Fruit fly (Drosophila melanogaster) whole organism, embryonic: ENCODE results near the gene CG4074.

Experiments used
- Atf6 ChIP-seq: fragments of 200-800 bp; sonication (Bioruptor generic); IDR thresholded peaks from 2 replicates; pipeline ENCODE4 v1.3.6; 2022; ENCODE audit warnings: missing biosample characterization, missing genetic modification characterization
- Bgb ChIP-seq: fragments of 200-800 bp; sonication (Bioruptor generic); IDR thresholded peaks from 2 replicates; pipeline ENCODE4 v1.3.6; 2022; ENCODE audit warnings: missing biosample characterization, missing genetic modification characterization; ENCODE audit not compliant: partially characterized antibody
- CG10979 ChIP-seq: fragments of 200-800 bp; sonication (Bioruptor generic); optimal IDR thresholded peaks from 2 replicates; lab custom pipeline; 2018; ENCODE audit warnings: missing biosample characterization, mild to moderate bottlenecking, missing genetic modification characterization, moderate library complexity
- CG12391 ChIP-seq: fragments of 200-800 bp; sonication (Bioruptor generic); optimal IDR thresholded peaks from 3 replicates; lab custom pipeline; 2018; ENCODE audit warnings: missing biosample characterization, mild to moderate bottlenecking, missing genetic modification characterization, moderate library complexity
- CG13296 ChIP-seq: fragments of 200-800 bp; sonication (Bioruptor generic); optimal IDR thresholded peaks from 3 replicates; lab custom pipeline; 2018; ENCODE audit warnings: missing biosample characterization, mild to moderate bottlenecking, missing genetic modification characterization
- CG13775 ChIP-seq: fragments of 200-800 bp; sonication (Bioruptor generic); optimal IDR thresholded peaks from 3 replicates; lab custom pipeline; 2017; ENCODE audit warnings: missing biosample characterization, mild to moderate bottlenecking, missing genetic modification characterization
- CG17359 ChIP-seq: fragments of 200-800 bp; sonication (Bioruptor generic); optimal IDR thresholded peaks from 3 replicates; lab custom pipeline; 2018; ENCODE audit warnings: missing biosample characterization, mild to moderate bottlenecking, missing genetic modification characterization, moderate library complexity
- CG1792 ChIP-seq: fragments of 200-800 bp; sonication (Bioruptor generic); optimal IDR thresholded peaks from 2 replicates; lab custom pipeline; 2016; ENCODE audit warnings: missing biosample characterization, missing genetic modification characterization
- CG2120 ChIP-seq: fragments of 200-800 bp; sonication (Bioruptor generic); optimal IDR thresholded peaks from 3 replicates; lab custom pipeline; 2016; ENCODE audit warnings: missing biosample characterization, missing genetic modification characterization
- CG2202 ChIP-seq: fragments of 200-800 bp; sonication (Bioruptor generic); optimal IDR thresholded peaks from 2 replicates; lab custom pipeline; 2018; ENCODE audit warnings: missing biosample characterization, mild to moderate bottlenecking, missing genetic modification characterization
- CG2712 ChIP-seq: fragments of 200-800 bp; optimal IDR thresholded peaks from 3 replicates; lab custom pipeline; 2019; ENCODE audit warnings: missing biosample characterization, mild to moderate bottlenecking, missing genetic modification characterization, moderate library complexity
- CG30020 ChIP-seq: fragments of 200-800 bp; optimal IDR thresholded peaks from 2 replicates; lab custom pipeline; 2019; ENCODE audit warnings: missing biosample characterization, mild to moderate bottlenecking, missing genetic modification characterization, moderate library complexity
- CG31441 ChIP-seq: fragments of 200-800 bp; sonication (Bioruptor generic); IDR thresholded peaks from 2 replicates; pipeline ENCODE4 v1.3.6; 2022; ENCODE audit warnings: missing biosample characterization, missing genetic modification characterization
- CG32767 ChIP-seq: fragments of 200-800 bp; sonication (Bioruptor generic); IDR thresholded peaks from 2 replicates; pipeline ENCODE4 v1.3.6; 2022; ENCODE audit warnings: missing biosample characterization, missing genetic modification characterization
- CG42726 ChIP-seq: fragments of 200-800 bp; sonication (Bioruptor generic); IDR thresholded peaks from 2 replicates; pipeline ENCODE4 v1.3.6; 2022; ENCODE audit warnings: missing biosample characterization, missing genetic modification characterization; ENCODE audit not compliant: partially characterized antibody
- CG4328 ChIP-seq: fragments of 200-800 bp; sonication (Bioruptor generic); optimal IDR thresholded peaks from 3 replicates; lab custom pipeline; 2017; ENCODE audit warnings: missing biosample characterization, missing genetic modification reagents, missing genetic modification characterization
- CG4360 ChIP-seq: fragments of 200-800 bp; sonication (Bioruptor generic); IDR thresholded peaks from 2 replicates; pipeline ENCODE4 v1.3.6; 2022; ENCODE audit warnings: missing biosample characterization, missing genetic modification characterization
- CG4424 ChIP-seq: fragments of 200-800 bp; sonication (Bioruptor generic); optimal IDR thresholded peaks from 3 replicates; lab custom pipeline; 2016; ENCODE audit warnings: missing biosample characterization, missing genetic modification characterization
- CG4854 ChIP-seq: fragments of 200-800 bp; sonication (Bioruptor generic); optimal IDR thresholded peaks from 2 replicates; lab custom pipeline; 2016; ENCODE audit warnings: missing biosample characterization, missing genetic modification characterization, inconsistent platforms
- CG6791 ChIP-seq: fragments of 200-800 bp; sonication (Bioruptor generic); IDR thresholded peaks from 3 replicates; pipeline ENCODE4 v1.3.6; 2022; ENCODE audit warnings: missing biosample characterization, missing genetic modification characterization; ENCODE audit not compliant: partially characterized antibody
- CG6813 ChIP-seq: fragments of 200-800 bp; sonication (Bioruptor generic); optimal IDR thresholded peaks from 2 replicates; lab custom pipeline; 2017; ENCODE audit warnings: missing biosample characterization, missing genetic modification characterization, mild to moderate bottlenecking, moderate library complexity, missing genetic modification reagents
- CG7271 ChIP-seq: fragments of 200-800 bp; sonication (Bioruptor generic); optimal IDR thresholded peaks from 2 replicates; lab custom pipeline; 2018; ENCODE audit warnings: missing biosample characterization, mild to moderate bottlenecking, missing genetic modification characterization, moderate library complexity
- CG7839 ChIP-seq: fragments of 200-800 bp; sonication (Bioruptor generic); optimal IDR thresholded peaks from 3 replicates; lab custom pipeline; 2018; ENCODE audit warnings: missing biosample characterization, mild to moderate bottlenecking, missing genetic modification characterization, moderate library complexity
- CG9437 ChIP-seq: fragments of 200-800 bp; sonication (Bioruptor generic); optimal IDR thresholded peaks from 2 replicates; lab custom pipeline; 2018; ENCODE audit warnings: missing biosample characterization, mild to moderate bottlenecking, missing genetic modification characterization
- D ChIP-seq, 2 experiments: fragments of 200-800 bp in 1 of 2; fragments of >200 bp in 1 of 2; sonication (Bioruptor generic) in 1 of 2; optimal IDR thresholded peaks; 2 replicates in 1 of 2; 3 replicates in 1 of 2; lab custom pipeline; 2017; ENCODE audit warnings: mild to moderate bottlenecking in 1 of 2, missing biosample characterization in 1 of 2, missing genetic modification characterization in 1 of 2, missing genetic modification reagents in 1 of 2
- Drgx ChIP-seq: fragments of 200-800 bp; sonication (Bioruptor generic); IDR thresholded peaks from 2 replicates; pipeline ENCODE4 v1.3.6; 2022; ENCODE audit warnings: missing biosample characterization, missing genetic modification characterization
- ERR ChIP-seq: fragments of 200-800 bp; sonication (Bioruptor generic); optimal IDR thresholded peaks from 2 replicates; lab custom pipeline; 2016; ENCODE audit warnings: missing biosample characterization, missing genetic modification characterization
- HmgZ ChIP-seq: fragments of 200-800 bp; sonication (Bioruptor generic); optimal IDR thresholded peaks from 2 replicates; lab custom pipeline; 2018; ENCODE audit warnings: missing biosample characterization, mild to moderate bottlenecking, missing genetic modification characterization
- Hr3 ChIP-seq: fragments of 200-800 bp; sonication (Bioruptor generic); optimal IDR thresholded peaks from 3 replicates; lab custom pipeline; 2016; ENCODE audit warnings: missing biosample characterization, missing genetic modification characterization
- NC2β ChIP-seq: fragments of 200-800 bp; sonication (Bioruptor generic); optimal IDR thresholded peaks from 2 replicates; lab custom pipeline; 2016; ENCODE audit warnings: missing biosample characterization, missing genetic modification characterization
- Rfx ChIP-seq: fragments of 200-800 bp; sonication (Bioruptor generic); IDR thresholded peaks from 2 replicates; pipeline ENCODE4 v1.3.6; 2022; ENCODE audit warnings: missing biosample characterization, missing genetic modification characterization
- Sry-β ChIP-seq: fragments of 200-800 bp; sonication (Bioruptor generic); optimal IDR thresholded peaks from 2 replicates; lab custom pipeline; 2018; ENCODE audit warnings: missing biosample characterization, mild to moderate bottlenecking, missing genetic modification characterization, moderate library complexity
- Vsx1 ChIP-seq: fragments of 200-800 bp; sonication (Bioruptor generic); optimal IDR thresholded peaks from 2 replicates; lab custom pipeline; 2017; ENCODE audit warnings: missing biosample characterization, mild to moderate bottlenecking, missing genetic modification characterization, missing genetic modification reagents
- bab2 ChIP-seq: fragments of 200-800 bp; sonication (Bioruptor generic); optimal IDR thresholded peaks from 2 replicates; lab custom pipeline; 2016; ENCODE audit warnings: missing biosample characterization, missing genetic modification characterization
- bcd ChIP-seq: fragments of 200-800 bp; sonication (Bioruptor generic); optimal IDR thresholded peaks from 2 replicates; lab custom pipeline; 2017; ENCODE audit warnings: missing biosample characterization, mild to moderate bottlenecking, missing genetic modification characterization
- cad ChIP-seq: fragments of >200 bp; optimal IDR thresholded peaks from 2 replicates; lab custom pipeline; 2017; ENCODE audit warnings: missing biosample characterization, missing genetic modification characterization
- caup ChIP-seq: fragments of 200-800 bp; sonication (Bioruptor generic); optimal IDR thresholded peaks from 3 replicates; lab custom pipeline; 2017; ENCODE audit warnings: missing biosample characterization, mild to moderate bottlenecking, missing genetic modification characterization, moderate library complexity; ENCODE audit not compliant: severe bottlenecking
- cg ChIP-seq: fragments of 200-800 bp; sonication (Bioruptor generic); optimal IDR thresholded peaks from 3 replicates; lab custom pipeline; 2019; ENCODE audit warnings: missing biosample characterization, mild to moderate bottlenecking, missing genetic modification characterization, moderate library complexity
- dm ChIP-seq: fragments of 200-800 bp; sonication (Bioruptor generic); optimal IDR thresholded peaks from 3 replicates; lab custom pipeline; 2016; ENCODE audit warnings: missing biosample characterization, missing genetic modification characterization
- fd64A ChIP-seq: fragments of 200-800 bp; sonication (Bioruptor generic); optimal IDR thresholded peaks from 3 replicates; lab custom pipeline; 2018; ENCODE audit warnings: missing biosample characterization, mild to moderate bottlenecking, missing genetic modification characterization
- fru ChIP-seq: fragments of >200 bp; optimal IDR thresholded peaks from 2 replicates; lab custom pipeline; 2017
- gem ChIP-seq: fragments of 200-800 bp; sonication (Bioruptor generic); optimal IDR thresholded peaks from 2 replicates; lab custom pipeline; 2019; ENCODE audit warnings: missing biosample characterization, mild to moderate bottlenecking, missing genetic modification characterization, moderate library complexity
- grau ChIP-seq: fragments of 200-800 bp; optimal IDR thresholded peaks from 3 replicates; lab custom pipeline; 2019; ENCODE audit warnings: missing biosample characterization, mild to moderate bottlenecking, missing genetic modification characterization, moderate library complexity
- grn ChIP-seq: fragments of 200-800 bp; sonication (Bioruptor generic); optimal IDR thresholded peaks from 3 replicates; lab custom pipeline; 2017; ENCODE audit warnings: missing biosample characterization, missing genetic modification characterization
- nom ChIP-seq: fragments of 200-800 bp; sonication (Bioruptor generic); optimal IDR thresholded peaks from 2 replicates; lab custom pipeline; 2017; ENCODE audit warnings: missing biosample characterization, missing genetic modification characterization, mild to moderate bottlenecking, moderate library complexity, missing genetic modification reagents
- pfk ChIP-seq: fragments of 200-800 bp; sonication (Bioruptor generic); optimal IDR thresholded peaks from 2 replicates; lab custom pipeline; 2018; ENCODE audit warnings: missing biosample characterization, mild to moderate bottlenecking, missing genetic modification characterization, moderate library complexity
- seq ChIP-seq: fragments of 200-800 bp; sonication (Bioruptor generic); IDR thresholded peaks from 2 replicates; pipeline ENCODE4 v1.3.6; 2022; ENCODE audit warnings: missing biosample characterization, missing genetic modification characterization

CG4074 gene

DNA sequence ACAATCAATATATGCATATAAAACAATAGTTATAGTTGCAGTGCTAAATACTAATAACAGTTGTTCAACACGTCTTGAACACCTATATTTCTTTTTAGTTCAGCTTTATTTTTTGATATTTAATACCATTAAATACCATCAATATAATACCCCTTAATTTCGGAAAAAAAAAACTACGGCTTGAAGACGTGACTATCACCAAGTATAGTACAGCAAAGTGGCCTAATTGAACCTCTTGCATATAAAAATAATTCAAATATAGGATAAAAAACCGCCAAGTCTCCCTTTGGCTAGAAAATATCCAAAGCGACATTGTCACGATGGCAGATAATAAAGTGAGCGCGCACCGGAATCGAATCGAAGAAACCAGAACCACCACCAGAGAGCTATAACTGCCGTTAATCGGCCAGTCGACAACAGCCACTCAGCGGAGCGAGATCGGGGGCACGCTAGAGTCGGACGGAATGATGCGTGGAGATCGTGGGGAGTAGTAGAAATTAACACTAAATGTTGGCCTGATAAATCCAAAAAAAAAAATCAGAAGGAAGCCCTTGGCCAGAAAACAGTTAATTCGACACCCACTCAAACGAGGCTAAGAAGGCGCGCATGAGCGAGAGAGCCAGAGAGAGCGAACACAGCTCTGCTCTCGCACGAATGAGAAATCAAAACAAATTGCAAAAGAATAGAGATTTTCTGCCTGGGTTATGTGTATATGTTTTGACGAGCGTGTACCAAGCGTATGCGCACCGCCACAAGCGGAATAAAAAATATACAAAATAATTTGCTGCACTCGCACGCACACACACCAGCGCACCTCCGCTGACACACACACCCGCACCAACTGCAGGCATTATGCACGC is 15.7 kb upstream of the CG4074 start (continued):
- TF ChIP-seq D (optimal IDR thresholded peaks at IDR 0.05; lab: Kevin White, UChicago) (no peak), D (GFP tag; optimal IDR thresholded peaks at IDR 0.05; lab: Kevin White, UChicago) (peak; percentile 41), bab2 (no peak), Hr3 (peak; percentile 37), CG6813 (GFP tag; lab: Kevin White, UChicago) (peak; percentile 40), CG42726 (GFP tag; lab: Robert Waterston, UW) (peak; percentile 53; the same call in 1 of the 2 replicates), pfk (GFP tag; lab: Kevin White, UChicago) (peak; percentile 45), dm (GFP tag; lab: Kevin White, UChicago) (peak; percentile 19), caup (GFP tag; lab: Kevin White, UChicago) (peak; percentile 32), CG4424 (GFP tag; lab: Kevin White, UChicago) (peak; percentile 16), CG6791 (GFP tag; lab: Robert Waterston, UW) (peak; percentile 41; the same call in 1 of the 3 replicates), CG13775 (GFP tag; lab: Kevin White, UChicago) (peak; percentile 37), CG13296 (GFP tag; lab: Kevin White, UChicago) (peak; percentile 27), CG2712 (peak; percentile 56), CG7839 (tag; lab: Kevin White, UChicago) (peak; percentile 50), CG17359 (tag; lab: Kevin White, UChicago) (peak; percentile 16), CG32767 (GFP tag; lab: Robert Waterston, UW) (no peak), fd64A (GFP tag; lab: Kevin White, UChicago) (no peak), CG31441 (peak; percentile 33; the same call in 1 of the 2 replicates), CG7271 (tag; lab: Kevin White, UChicago) (no peak), Rfx (GFP tag; lab: Robert Waterston, UW) (peak; percentile 33; the same call in 1 of the 2 replicates), grau (tag; lab: Kevin White, UChicago) (peak; percentile 40), bcd (GFP tag; lab: Kevin White, UChicago) (peak; percentile 24), cad (GFP tag; lab: Kevin White, UChicago) (peak; percentile 19), nom (GFP tag; lab: Kevin White, UChicago) (peak; percentile 40), CG2120 (GFP tag; lab: Kevin White, UChicago) (peak; percentile 51), CG4328 (GFP tag; lab: Kevin White, UChicago) (no peak), CG1792 (no peak), HmgZ (tag; lab: Kevin White, UChicago) (peak; percentile 48), CG9437 (peak; percentile 47), NC2β (GFP tag; lab: Kevin White, UChicago) (peak; percentile 48), seq (GFP tag; lab: Robert Waterston, UW) (peak; percentile 41; the same call in 1 of the 2 replicates), Bgb (GFP tag; lab: Robert Waterston, UW) (peak; percentile 50; the same call in 1 of the 2 replicates), Atf6 (GFP tag; lab: Robert Waterston, UW) (peak; percentile 45; the same call in 1 of the 2 replicates), Vsx1 (GFP tag; lab: Kevin White, UChicago) (peak; percentile 13), fru (no peak), CG4360 (GFP tag; lab: Robert Waterston, UW) (peak; percentile 37; the same call in 1 of the 2 replicates), Drgx (peak; percentile 46; the same call in 1 of the 2 replicates), grn (GFP tag; lab: Kevin White, UChicago) (peak; percentile 92), ERR (no peak), CG12391 (tag; lab: Kevin White, UChicago) (peak; percentile 57), CG30020 (tag; lab: Kevin White, UChicago) (peak; percentile 19), gem (tag; lab: Kevin White, UChicago) (peak; percentile 58), CG2202 (tag; lab: Kevin White, UChicago) (no peak), Sry-β (GFP tag; lab: Kevin White, UChicago) (peak; percentile 100), CG10979 (tag; lab: Kevin White, UChicago) (peak; percentile 2), cg (GFP tag; lab: Kevin White, UChicago) (peak; percentile 62), CG4854 (GFP tag; lab: Kevin White, UChicago) (peak; percentile 2)
